Worm (Caenorhabditis elegans): ENCODE results near the gene C25E10.17.

DNA sequence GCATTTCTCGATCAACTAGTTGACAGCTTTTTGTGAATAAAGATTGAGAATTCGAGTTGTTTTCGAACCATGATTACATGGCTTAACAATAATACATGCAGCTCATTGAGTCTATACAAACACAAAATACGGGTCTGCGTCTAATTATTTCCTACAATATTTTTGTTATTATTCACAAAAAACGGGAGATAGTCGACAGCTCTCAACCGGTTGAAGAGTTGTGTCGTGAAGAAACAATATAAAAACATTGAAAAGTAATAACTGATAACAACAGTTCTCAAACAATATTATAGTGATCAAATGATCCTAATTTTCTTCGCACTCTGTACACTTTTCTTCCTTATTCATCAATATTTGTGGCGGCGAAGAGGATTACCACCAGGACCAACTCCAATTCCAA, 6.4 kb downstream of the C25E10.17 start, which contains the start of gene cyp-33B1:
- TF ChIP-seq nhr-12 (tag; optimal IDR thresholded peaks at IDR 0.05) = no peak
- TF ChIP-seq lsy-2 (tag; optimal IDR thresholded peaks at IDR 0.05) = no peak
- TF ChIP-seq ces-1 (GFP tag; optimal IDR thresholded peaks at IDR 0.05) = no peak
- no peak for TF ChIP-seq zip-8 (tag; optimal IDR thresholded peaks at IDR 0.05)
- TF ChIP-seq tbx-8 (GFP tag; optimal IDR thresholded peaks at IDR 0.05) = no peak
- no peak for TF ChIP-seq nhr-28 (tag; optimal IDR thresholded peaks at IDR 0.05)
- TF ChIP-seq nhr-237 (tag; optimal IDR thresholded peaks at IDR 0.05) = no peak
- TF ChIP-seq elt-3 (tag; optimal IDR thresholded peaks at IDR 0.05) = no peak
- no peak for TF ChIP-seq nhr-76 (tag; optimal IDR thresholded peaks at IDR 0.05)
